Worm (Caenorhabditis elegans) whole organism, L3 larva: ENCODE results near the gene C43D7.8.

Experiments
- elt-2 ChIP-seq: sonication (generic microtip); optimal IDR thresholded peaks from 2 replicates; lab custom pipeline; 2016; ENCODE audit warnings: missing genetic modification reagents, mild to moderate bottlenecking, missing genetic modification characterization, missing compliant biosample characterization
- unc-62 ChIP-seq: fragments of 150-350 bp; sonication (generic microtip); optimal IDR thresholded peaks from 4 replicates; lab custom pipeline; 2014; ENCODE audit warnings: missing biosample characterization, missing genetic modification reagents, missing genetic modification characterization

ce11 chrV:19355219-19355618, 43.9 kb upstream of the C43D7.8 start:
- TF ChIP-seq unc-62 (GFP tag; lab: Kevin White, UChicago) (no peak), elt-2 (no peak)
